Worm (Caenorhabditis elegans): ENCODE data around the gene ags-3.

Gene ags-3

ce11 chrX:5264026-5264425, 39.4 kb downstream of the ags-3 start, which contains the start of gene Y34B4A.4:
Gene Y34B4A.4, plus strand, starts transcription at chrX:5264326.
- TF ChIP-seq nhr-23 (tag; optimal IDR thresholded peaks at IDR 0.05) (no peak), unc-55 (GFP tag; optimal IDR thresholded peaks at IDR 0.05) (no peak), zag-1 (tag; optimal IDR thresholded peaks at IDR 0.05) (no peak), sma-3 (GFP tag; optimal IDR thresholded peaks at IDR 0.05) (no peak), mdl-1 (tag; optimal IDR thresholded peaks at IDR 0.05) (no peak)

- no peak for TF ChIP-seq egl-27 (tag; optimal IDR thresholded peaks at IDR 0.05)
- no peak for TF ChIP-seq lin-11 (tag; optimal IDR thresholded peaks at IDR 0.05)
- TF ChIP-seq nhr-23 (tag; optimal IDR thresholded peaks at IDR 0.05) = no peak
- no peak for TF ChIP-seq ztf-4 (tag; optimal IDR thresholded peaks at IDR 0.05)
- no peak for TF ChIP-seq nhr-12 (tag; optimal IDR thresholded peaks at IDR 0.05)
- no peak for TF ChIP-seq nhr-237 (tag; optimal IDR thresholded peaks at IDR 0.05)
- no peak for TF ChIP-seq zag-1 (tag; optimal IDR thresholded peaks at IDR 0.05)
- no peak for TF ChIP-seq nhr-10 (tag; optimal IDR thresholded peaks at IDR 0.05)
- no peak for TF ChIP-seq nhr-25 (tag; optimal IDR thresholded peaks at IDR 0.05)
Measured at ce11 chrX:5263585-5263984, 39.8 kb downstream of the ags-3 start.

ce11 chrX:5262033-5262432, 41.4 kb downstream of the ags-3 start:
- no peak for TF ChIP-seq dmd-4 (tag; optimal IDR thresholded peaks at IDR 0.05)
- TF ChIP-seq egl-27 (tag; optimal IDR thresholded peaks at IDR 0.05) = no peak
- no peak for TF ChIP-seq nhr-11 (tag; optimal IDR thresholded peaks at IDR 0.05)
- no peak for TF ChIP-seq gmeb-1 (tag; optimal IDR thresholded peaks at IDR 0.05)
- no peak for TF ChIP-seq zag-1 (tag; optimal IDR thresholded peaks at IDR 0.05)
- no peak for TF ChIP-seq aly-2 (tag; optimal IDR thresholded peaks at IDR 0.05)
- TF ChIP-seq lin-11 (tag; optimal IDR thresholded peaks at IDR 0.05) = no peak
- no peak for TF ChIP-seq nhr-10 (tag; optimal IDR thresholded peaks at IDR 0.05)
- peak; percentile 25 for TF ChIP-seq crh-2 (tag; optimal IDR thresholded peaks at IDR 0.05)
- TF ChIP-seq fos-1 (tag; optimal IDR thresholded peaks at IDR 0.05) = peak; percentile 62
- TF ChIP-seq skn-1 (tag; optimal IDR thresholded peaks at IDR 0.05) = no peak
- TF ChIP-seq nhr-6 (tag; optimal IDR thresholded peaks at IDR 0.05) = no peak
- no peak for TF ChIP-seq peb-1 (tag; optimal IDR thresholded peaks at IDR 0.05)
- TF ChIP-seq nhr-23 (tag; optimal IDR thresholded peaks at IDR 0.05) = no peak
- TF ChIP-seq ztf-1 (GFP tag; conservative IDR thresholded peaks at IDR 0.05) = no peak
- no peak for TF ChIP-seq mdl-1 (tag; optimal IDR thresholded peaks at IDR 0.05)
- no peak for TF ChIP-seq F13H6.1 (tag; optimal IDR thresholded peaks at IDR 0.05)
- TF ChIP-seq sma-9 (GFP tag; optimal IDR thresholded peaks at IDR 0.05) = peak; percentile 12
- TF ChIP-seq sma-9 (tag; optimal IDR thresholded peaks at IDR 0.05) = no peak
- TF ChIP-seq ceh-16 (tag; optimal IDR thresholded peaks at IDR 0.05) = no peak
- no peak for TF ChIP-seq lin-39 (tag; optimal IDR thresholded peaks at IDR 0.05)
- TF ChIP-seq ceh-82 (tag; optimal IDR thresholded peaks at IDR 0.05) = no peak
- no peak for TF ChIP-seq alr-1 (tag; optimal IDR thresholded peaks at IDR 0.05)
- TF ChIP-seq snpc-4 (tag; optimal IDR thresholded peaks at IDR 0.05) = no peak
- TF ChIP-seq nhr-77 (tag; optimal IDR thresholded peaks at IDR 0.05) = no peak

- TF ChIP-seq unc-62 (GFP tag; optimal IDR thresholded peaks at IDR 0.05) = no peak
- no peak for TF ChIP-seq sma-9 (GFP tag; optimal IDR thresholded peaks at IDR 0.05)
- no peak for TF ChIP-seq sma-9 (tag; optimal IDR thresholded peaks at IDR 0.05)
- no peak for TF ChIP-seq crh-2 (tag; optimal IDR thresholded peaks at IDR 0.05)
- TF ChIP-seq nhr-25 (tag; optimal IDR thresholded peaks at IDR 0.05) = no peak
- TF ChIP-seq ceh-82 (tag; optimal IDR thresholded peaks at IDR 0.05) = no peak
- no peak for TF ChIP-seq nhr-77 (tag; optimal IDR thresholded peaks at IDR 0.05)
- TF ChIP-seq R02D3.7 (tag; optimal IDR thresholded peaks at IDR 0.05) = no peak
- TF ChIP-seq zag-1 (tag; optimal IDR thresholded peaks at IDR 0.05) = no peak
- TF ChIP-seq ama-1 (optimal IDR thresholded peaks at IDR 0.05) = no peak
- no peak for TF ChIP-seq nhr-129 (tag; optimal IDR thresholded peaks at IDR 0.05)
- TF ChIP-seq ztf-4 (tag; optimal IDR thresholded peaks at IDR 0.05) = no peak
- TF ChIP-seq nhr-10 (tag; optimal IDR thresholded peaks at IDR 0.05) = no peak
- no peak for TF ChIP-seq elt-3 (tag; optimal IDR thresholded peaks at IDR 0.05)
- no peak for TF ChIP-seq mab-5 (tag; optimal IDR thresholded peaks at IDR 0.05)
- no peak for TF ChIP-seq gmeb-1 (tag; optimal IDR thresholded peaks at IDR 0.05)
- TF ChIP-seq sem-4 (tag; optimal IDR thresholded peaks at IDR 0.05) = no peak
- TF ChIP-seq sma-3 (GFP tag; optimal IDR thresholded peaks at IDR 0.05) = no peak
- no peak for TF ChIP-seq nhr-21 (tag; optimal IDR thresholded peaks at IDR 0.05)
Measured at ce11 chrX:5260389-5260788, 43.0 kb downstream of the ags-3 start.
